Fruit fly (Drosophila melanogaster) whole organism, wandering third instar larva: ENCODE results near the gene Rsph3.

Experiments used
- CG32264 ChIP-seq: fragments of 200-800 bp; sonication (Bioruptor generic); optimal IDR thresholded peaks from 2 replicates; lab custom pipeline; 2016; ENCODE audit warnings: missing biosample characterization, missing genetic modification characterization
- CG9705 ChIP-seq: fragments of 200-800 bp; sonication (Bioruptor generic); optimal IDR thresholded peaks from 2 replicates; lab custom pipeline; 2018; ENCODE audit warnings: missing biosample characterization, mild to moderate bottlenecking, missing genetic modification characterization
- CrebA ChIP-seq: fragments of 200-800 bp; sonication (Bioruptor generic); optimal IDR thresholded peaks from 2 replicates; lab custom pipeline; 2016; ENCODE audit warnings: missing biosample characterization, mild to moderate bottlenecking, missing genetic modification characterization, borderline replicate concordance
- Dfd ChIP-seq: fragments of >200 bp; optimal IDR thresholded peaks from 2 replicates; lab custom pipeline; 2017; ENCODE audit warnings: missing biosample characterization, missing genetic modification characterization
- HLH106 ChIP-seq: fragments of 200-800 bp; optimal IDR thresholded peaks from 3 replicates; lab custom pipeline; 2019; ENCODE audit warnings: missing biosample characterization, mild to moderate bottlenecking, missing genetic modification characterization, moderate library complexity
- Hnf4 ChIP-seq: fragments of 200-800 bp; sonication (Bioruptor generic); optimal IDR thresholded peaks from 2 replicates; lab custom pipeline; 2016; ENCODE audit warnings: missing biosample characterization, mild to moderate bottlenecking, missing genetic modification characterization
- Hr78 ChIP-seq: fragments of >200 bp; optimal IDR thresholded peaks from 2 replicates; lab custom pipeline; 2017; ENCODE audit warnings: missing biosample characterization, missing genetic modification characterization
- Hr83 ChIP-seq: fragments of 200-300 bp; sonication (Bioruptor generic); optimal IDR thresholded peaks from 2 replicates; lab custom pipeline; 2016; ENCODE audit warnings: missing biosample characterization, mild to moderate bottlenecking, missing genetic modification characterization, moderate library complexity; ENCODE audit not compliant: poor library complexity, severe bottlenecking
- Jra ChIP-seq: sonication (Bioruptor generic); optimal IDR thresholded peaks from 2 replicates; lab custom pipeline; 2016; ENCODE audit warnings: missing biosample characterization, missing genetic modification characterization
- Mio ChIP-seq: sonication (Bioruptor generic); optimal IDR thresholded peaks from 2 replicates; lab custom pipeline; 2016; ENCODE audit warnings: missing biosample characterization, missing genetic modification characterization
- Myc ChIP-seq: fragments of >200 bp; optimal IDR thresholded peaks from 2 replicates; lab custom pipeline; 2017
- OdsH ChIP-seq: fragments of 200-800 bp; sonication (Bioruptor generic); optimal IDR thresholded peaks from 2 replicates; lab custom pipeline; 2016; ENCODE audit warnings: missing biosample characterization, mild to moderate bottlenecking, missing genetic modification characterization
- Rel ChIP-seq, 2 experiments: fragments of 200-800 bp; sonication (Bioruptor generic) in 1 of 2; optimal IDR thresholded peaks; 2 replicates in 1 of 2; 3 replicates in 1 of 2; lab custom pipeline; 2016 to 2019; ENCODE audit warnings: mild to moderate bottlenecking in 2 of 2, missing biosample characterization in 2 of 2, missing genetic modification characterization in 2 of 2, moderate library complexity in 1 of 2
- Sp1 ChIP-seq: fragments of 200-800 bp; sonication (Bioruptor generic); optimal IDR thresholded peaks from 3 replicates; lab custom pipeline; 2019; ENCODE audit warnings: missing biosample characterization, mild to moderate bottlenecking, missing genetic modification characterization, moderate library complexity
- Vsx2 ChIP-seq: fragments of 200-300, 225-300 bp; sonication (Bioruptor generic); optimal IDR thresholded peaks from 2 replicates; lab custom pipeline; 2018; ENCODE audit warnings: missing biosample characterization, missing genetic modification characterization; ENCODE audit not compliant: partially characterized antibody
- br ChIP-seq: fragments of 200-800 bp; sonication (Bioruptor generic); optimal IDR thresholded peaks from 2 replicates; lab custom pipeline; 2016; ENCODE audit warnings: missing biosample characterization, missing genetic modification characterization
- brk ChIP-seq: fragments of 200-800 bp; sonication (Bioruptor generic); optimal IDR thresholded peaks from 2 replicates; lab custom pipeline; 2016; ENCODE audit warnings: missing biosample characterization, mild to moderate bottlenecking, missing genetic modification characterization
- dl ChIP-seq, 2 experiments: fragments of 175-275, 200-275 bp in 1 of 2; fragments of 200-275 bp in 1 of 2; sonication (Bioruptor generic); optimal IDR thresholded peaks; lab custom pipeline; 2018; ENCODE audit warnings: mild to moderate bottlenecking in 2 of 2, missing biosample characterization in 2 of 2, missing genetic modification characterization in 2 of 2, moderate library complexity in 2 of 2; ENCODE audit not compliant: partially characterized antibody in 2 of 2, insufficient read depth in 1 of 2
- dmrt93B ChIP-seq: fragments of 200-800 bp; sonication (Bioruptor generic); optimal IDR thresholded peaks from 2 replicates; lab custom pipeline; 2018; ENCODE audit warnings: missing biosample characterization, mild to moderate bottlenecking, missing genetic modification characterization
- dsf ChIP-seq: sonication (Bioruptor generic); optimal IDR thresholded peaks from 2 replicates; lab custom pipeline; 2016; ENCODE audit warnings: missing biosample characterization, missing genetic modification characterization, borderline replicate concordance
- ey ChIP-seq: fragments of 200-800 bp; sonication (Bioruptor generic); optimal IDR thresholded peaks from 2 replicates; lab custom pipeline; 2016; ENCODE audit warnings: missing biosample characterization, missing genetic modification characterization
- foxo ChIP-seq, 2 experiments: fragments of 200-800 bp; sonication (Bioruptor generic); optimal IDR thresholded peaks; 2 replicates in 1 of 2; 3 replicates in 1 of 2; lab custom pipeline; 2016 to 2017; ENCODE audit warnings: missing biosample characterization in 2 of 2, missing genetic modification characterization in 2 of 2
- fru ChIP-seq: fragments of 200-800 bp; sonication (Bioruptor generic); optimal IDR thresholded peaks from 3 replicates; lab custom pipeline; 2016; ENCODE audit warnings: missing biosample characterization, mild to moderate bottlenecking, missing genetic modification characterization
- h ChIP-seq: fragments of 200-800 bp; sonication (Bioruptor generic); optimal IDR thresholded peaks from 3 replicates; lab custom pipeline; 2016; ENCODE audit warnings: missing biosample characterization, mild to moderate bottlenecking, missing genetic modification characterization
- lola ChIP-seq: fragments of >200 bp; optimal IDR thresholded peaks from 2 replicates; lab custom pipeline; 2017; ENCODE audit warnings: missing biosample characterization, missing genetic modification characterization
- pan ChIP-seq: fragments of >200 bp; optimal IDR thresholded peaks from 2 replicates; lab custom pipeline; 2017
- psq ChIP-seq: fragments of 200-800 bp; sonication (Bioruptor generic); optimal IDR thresholded peaks from 3 replicates; lab custom pipeline; 2017; ENCODE audit warnings: missing biosample characterization, mild to moderate bottlenecking, missing genetic modification characterization, moderate library complexity
- rgr ChIP-seq: fragments of 200-800 bp; sonication (Bioruptor generic); optimal IDR thresholded peaks from 3 replicates; lab custom pipeline; 2016; ENCODE audit warnings: missing biosample characterization, mild to moderate bottlenecking, missing genetic modification characterization
- sage ChIP-seq: fragments of 200-800 bp; sonication (Bioruptor generic); optimal IDR thresholded peaks from 2 replicates; lab custom pipeline; 2016; ENCODE audit warnings: missing biosample characterization, mild to moderate bottlenecking, missing genetic modification characterization
- sv ChIP-seq: fragments of 200-800 bp; sonication (Bioruptor generic); optimal IDR thresholded peaks from 3 replicates; lab custom pipeline; 2016; ENCODE audit warnings: missing biosample characterization, missing genetic modification characterization
- tai ChIP-seq: sonication (Bioruptor generic); optimal IDR thresholded peaks from 2 replicates; lab custom pipeline; 2016; ENCODE audit warnings: missing biosample characterization, missing genetic modification characterization
- usp ChIP-seq: fragments of >200 bp; optimal IDR thresholded peaks from 2 replicates; lab custom pipeline; 2017; ENCODE audit warnings: missing biosample characterization, missing genetic modification characterization
- woc ChIP-seq: sonication (Bioruptor generic); optimal IDR thresholded peaks from 2 replicates; lab custom pipeline; 2016; ENCODE audit warnings: missing biosample characterization, mild to moderate bottlenecking, missing genetic modification characterization

Gene Rsph3

dm6 chr3L:6752278-6753096 lies 10.6 kb downstream of the Rsph3 start, which contains the start of the genes velo and Sbds (continued):
- TF ChIP-seq CrebA = no peak
- peak; percentile 67 for TF ChIP-seq HLH106 (tag; lab: Kevin White, UChicago)
- peak; percentile 15 for TF ChIP-seq sv (GFP tag; lab: Kevin White, UChicago)
- TF ChIP-seq, all 38 proteins: peak for 17

dm6 chr3L:6750835-6751234 lies 12.2 kb downstream of the Rsph3 start:
- no peak for TF ChIP-seq CG32264 (GFP tag; lab: Kevin White, UChicago)
- TF ChIP-seq Dfd (GFP tag; lab: Kevin White, UChicago) = peak; percentile 95
- TF ChIP-seq, all 38 proteins: peak for 1

- TF ChIP-seq CG9705 (GFP tag; lab: Kevin White, UChicago) (peak; percentile 10), pan (lab: Kevin White, UChicago) (no peak), dmrt93B (GFP tag; lab: Kevin White, UChicago) (peak; percentile 0), foxo (GFP tag; optimal IDR thresholded peaks at IDR 0.05; lab: Kevin White, UChicago) (peak in 1 of 2 experiments; percentile 67), Hnf4 (GFP tag; lab: Kevin White, UChicago) (peak; percentile 53), rgr (GFP tag; lab: Kevin White, UChicago) (peak; percentile 59), Hr83 (GFP tag; lab: Kevin White, UChicago) (peak; percentile 51), Sp1 (GFP tag; lab: Kevin White, UChicago) (peak; percentile 46), psq (GFP tag; lab: Kevin White, UChicago) (peak; percentile 85), brk (GFP tag; lab: Kevin White, UChicago) (no peak), Hr78 (GFP tag; lab: Kevin White, UChicago) (no peak), Jra (GFP tag; lab: Kevin White, UChicago) (peak; percentile 3), Rel (GFP tag; optimal IDR thresholded peaks at IDR 0.05; lab: Kevin White, UChicago) (no peak), Rel (tag; optimal IDR thresholded peaks at IDR 0.05; lab: Kevin White, UChicago) (peak; percentile 30), OdsH (GFP tag; lab: Kevin White, UChicago) (peak; percentile 41), h (GFP tag; lab: Kevin White, UChicago) (peak; percentile 49), br (peak; percentile 16), HLH106 (tag; lab: Kevin White, UChicago) (peak; percentile 53), ey (GFP tag; lab: Kevin White, UChicago) (peak; percentile 38), lola (no peak), sv (GFP tag; lab: Kevin White, UChicago) (no peak), woc (GFP tag; lab: Kevin White, UChicago) (peak; percentile 77), fru (GFP tag; lab: Kevin White, UChicago) (peak; percentile 51), CrebA (no peak), CG32264 (GFP tag; lab: Kevin White, UChicago) (no peak), Vsx2 (GFP tag; lab: Kevin White, UChicago) (no peak), Myc (lab: Kevin White, UChicago) (peak; percentile 90), dl (GFP tag; optimal IDR thresholded peaks at IDR 0.05; lab: Kevin White, UChicago; ENCODE audit: insufficient read depth in 1 of 2, partially characterized antibody in 2 of 2) (no peak), Mio (GFP tag; lab: Kevin White, UChicago) (no peak), sage (GFP tag; lab: Kevin White, UChicago) (no peak), dsf (GFP tag; lab: Kevin White, UChicago) (no peak), tai (GFP tag; lab: Kevin White, UChicago) (no peak), Dfd (GFP tag; lab: Kevin White, UChicago) (no peak), usp (no peak)
- TF ChIP-seq, all 38 proteins: peak for 18
Observed at dm6 chr3L:6747127-6747526, 15.9 kb downstream of the Rsph3 start.
